Worm (Caenorhabditis elegans) whole organism, L2 larva: ENCODE data around the gene arrd-18.
A peak's percentile ranks its signal among the peaks of the same experiment; 100 is the strongest.

ENCODE experiments used
- C34F6.9 ChIP-seq: fragments of 150-350 bp; optimal IDR thresholded peaks from 2 replicates; lab custom pipeline; 2014; ENCODE audit warnings: missing biosample characterization, missing genetic modification characterization
- F13H6.1 ChIP-seq: sonication (generic microtip); optimal IDR thresholded peaks from 2 replicates; lab custom pipeline; 2016; ENCODE audit warnings: missing genetic modification characterization, missing compliant biosample characterization
- R02D3.7 ChIP-seq: fragments of 150-350 bp; optimal IDR thresholded peaks from 2 replicates; lab custom pipeline; 2014; ENCODE audit warnings: missing biosample characterization, missing genetic modification characterization
- Y55F3AM.14 ChIP-seq: fragments of 200-800 bp; sonication (Bioruptor generic); optimal IDR thresholded peaks from 2 replicates; lab custom pipeline; 2018; ENCODE audit warnings: mild to moderate bottlenecking, missing genetic modification characterization, missing compliant biosample characterization
- ZK546.5 ChIP-seq: sonication (generic microtip); optimal IDR thresholded peaks from 2 replicates; lab custom pipeline; 2017; ENCODE audit warnings: missing biosample characterization, missing genetic modification characterization
- aly-2 ChIP-seq: fragments of 150-350 bp; optimal IDR thresholded peaks from 2 replicates; lab custom pipeline; 2014; ENCODE audit warnings: missing biosample characterization, missing genetic modification characterization
- ama-1 ChIP-seq: fragments of 150-350 bp; optimal IDR thresholded peaks from 2 replicates; lab custom pipeline; 2018; ENCODE audit warnings: inconsistent platforms
- blmp-1 ChIP-seq: sonication (generic microtip); optimal IDR thresholded peaks from 2 replicates; lab custom pipeline; 2017; ENCODE audit warnings: missing genetic modification characterization, mild to moderate bottlenecking, missing compliant biosample characterization, antibody characterized with exemption, moderate library complexity; ENCODE audit not compliant: insufficient read depth
- ceh-82 ChIP-seq: fragments of 150-350 bp; optimal IDR thresholded peaks from 2 replicates; lab custom pipeline; 2014; ENCODE audit warnings: missing biosample characterization, missing genetic modification characterization
- dmd-4 ChIP-seq: sonication (generic microtip); optimal IDR thresholded peaks from 2 replicates; lab custom pipeline; 2017; ENCODE audit warnings: missing biosample characterization, missing genetic modification characterization
- egl-27 ChIP-seq: sonication (generic microtip); optimal IDR thresholded peaks from 3 replicates; lab custom pipeline; 2017; ENCODE audit warnings: missing biosample characterization, missing genetic modification reagents, missing genetic modification characterization
- elt-3 ChIP-seq: sonication (generic microtip); optimal IDR thresholded peaks from 2 replicates; lab custom pipeline; 2017; ENCODE audit warnings: missing biosample characterization, missing genetic modification characterization
- gmeb-1 ChIP-seq: fragments of 150-350 bp; optimal IDR thresholded peaks from 2 replicates; lab custom pipeline; 2014; ENCODE audit warnings: missing biosample characterization, missing genetic modification characterization
- lin-11 ChIP-seq: fragments of 150-350 bp; sonication (generic microtip); optimal IDR thresholded peaks from 2 replicates; lab custom pipeline; 2014; ENCODE audit warnings: missing biosample characterization, missing genetic modification characterization, inconsistent platforms, mixed read lengths
- lin-13 ChIP-seq: fragments of 150-350 bp; optimal IDR thresholded peaks from 2 replicates; lab custom pipeline; 2014; ENCODE audit warnings: missing biosample characterization, missing genetic modification reagents, missing genetic modification characterization
- lin-39 ChIP-seq: fragments of 150-350 bp; optimal IDR thresholded peaks from 2 replicates; lab custom pipeline; 2014; ENCODE audit warnings: missing biosample characterization, missing genetic modification reagents, missing genetic modification characterization
- lsy-2 ChIP-seq, 2 experiments: fragments of 150-350 bp in 1 of 2; sonication (generic microtip) in 1 of 2; optimal IDR thresholded peaks; 2 replicates each; lab custom pipeline; 2014 to 2017; ENCODE audit warnings: missing biosample characterization in 2 of 2, missing genetic modification characterization in 2 of 2
- mab-5 ChIP-seq: fragments of 150-350 bp; optimal IDR thresholded peaks from 2 replicates; lab custom pipeline; 2014; ENCODE audit warnings: missing biosample characterization, missing genetic modification characterization
- mbf-1 ChIP-seq: sonication (generic microtip); optimal IDR thresholded peaks from 2 replicates; lab custom pipeline; 2017; ENCODE audit warnings: missing biosample characterization, missing genetic modification characterization
- mdl-1 ChIP-seq, 2 experiments: fragments of 150-350 bp in 1 of 2; sonication (generic microtip) in 1 of 2; optimal IDR thresholded peaks; 2 replicates each; lab custom pipeline; 2017; ENCODE audit warnings: missing biosample characterization in 2 of 2, missing genetic modification characterization in 2 of 2
- nhr-10 ChIP-seq: sonication (generic microtip); optimal IDR thresholded peaks from 2 replicates; lab custom pipeline; 2017; ENCODE audit warnings: missing biosample characterization, missing genetic modification characterization
- nhr-11 ChIP-seq: fragments of 150-350 bp; optimal IDR thresholded peaks from 2 replicates; lab custom pipeline; 2014; ENCODE audit warnings: missing biosample characterization, missing genetic modification characterization
- nhr-12 ChIP-seq: fragments of 150-350 bp; optimal IDR thresholded peaks from 2 replicates; lab custom pipeline; 2014; ENCODE audit warnings: missing biosample characterization, missing genetic modification characterization
- nhr-21 ChIP-seq: fragments of 150-350 bp; optimal IDR thresholded peaks from 2 replicates; lab custom pipeline; 2014; ENCODE audit warnings: missing biosample characterization, missing genetic modification characterization
- nhr-23 ChIP-seq: fragments of 150-350 bp; optimal IDR thresholded peaks from 2 replicates; lab custom pipeline; 2014; ENCODE audit warnings: missing biosample characterization, missing genetic modification reagents, missing genetic modification characterization
- nhr-237 ChIP-seq: fragments of 150-350 bp; optimal IDR thresholded peaks from 2 replicates; lab custom pipeline; 2014; ENCODE audit warnings: missing biosample characterization, missing genetic modification characterization
- nhr-77 ChIP-seq: fragments of 150-350 bp; optimal IDR thresholded peaks from 2 replicates; lab custom pipeline; 2014; ENCODE audit warnings: missing biosample characterization, missing genetic modification characterization
- sem-4 ChIP-seq: fragments of 150-350 bp; optimal IDR thresholded peaks from 2 replicates; lab custom pipeline; 2014; ENCODE audit warnings: missing biosample characterization, missing genetic modification reagents, missing genetic modification characterization
- skn-1 ChIP-seq: sonication (generic microtip); optimal IDR thresholded peaks from 2 replicates; lab custom pipeline; 2017; ENCODE audit warnings: missing biosample characterization, missing genetic modification characterization
- sma-9 ChIP-seq, 2 experiments: fragments of 150-350 bp in 1 of 2; sonication (generic microtip) in 1 of 2; optimal IDR thresholded peaks; 2 replicates each; lab custom pipeline; 2014 to 2016; ENCODE audit warnings: missing genetic modification characterization in 2 of 2, mild to moderate bottlenecking in 1 of 2, missing biosample characterization in 1 of 2, missing compliant biosample characterization in 1 of 2, missing genetic modification reagents in 1 of 2, moderate library complexity in 1 of 2
- snpc-4 ChIP-seq: fragments of 150-350 bp; optimal IDR thresholded peaks from 2 replicates; lab custom pipeline; 2014; ENCODE audit warnings: missing biosample characterization, missing genetic modification characterization
- unc-39 ChIP-seq: fragments of 150-350 bp; optimal IDR thresholded peaks from 2 replicates; lab custom pipeline; 2014; ENCODE audit warnings: missing biosample characterization, missing genetic modification characterization
- unc-55 ChIP-seq: fragments of 150-350 bp; sonication (generic microtip); optimal IDR thresholded peaks from 3 replicates; lab custom pipeline; 2014; ENCODE audit warnings: missing biosample characterization, missing genetic modification reagents, missing genetic modification characterization
- zag-1 ChIP-seq: fragments of 150-350 bp; optimal IDR thresholded peaks from 2 replicates; lab custom pipeline; 2014; ENCODE audit warnings: missing biosample characterization, missing genetic modification characterization
- ztf-11 ChIP-seq: sonication (generic microtip); optimal IDR thresholded peaks from 2 replicates; lab custom pipeline; 2017; ENCODE audit warnings: missing biosample characterization, missing genetic modification characterization
- ztf-4 ChIP-seq: fragments of 150-350 bp; optimal IDR thresholded peaks from 2 replicates; lab custom pipeline; 2014; ENCODE audit warnings: missing biosample characterization, missing genetic modification characterization

The arrd-18 gene

DNA sequence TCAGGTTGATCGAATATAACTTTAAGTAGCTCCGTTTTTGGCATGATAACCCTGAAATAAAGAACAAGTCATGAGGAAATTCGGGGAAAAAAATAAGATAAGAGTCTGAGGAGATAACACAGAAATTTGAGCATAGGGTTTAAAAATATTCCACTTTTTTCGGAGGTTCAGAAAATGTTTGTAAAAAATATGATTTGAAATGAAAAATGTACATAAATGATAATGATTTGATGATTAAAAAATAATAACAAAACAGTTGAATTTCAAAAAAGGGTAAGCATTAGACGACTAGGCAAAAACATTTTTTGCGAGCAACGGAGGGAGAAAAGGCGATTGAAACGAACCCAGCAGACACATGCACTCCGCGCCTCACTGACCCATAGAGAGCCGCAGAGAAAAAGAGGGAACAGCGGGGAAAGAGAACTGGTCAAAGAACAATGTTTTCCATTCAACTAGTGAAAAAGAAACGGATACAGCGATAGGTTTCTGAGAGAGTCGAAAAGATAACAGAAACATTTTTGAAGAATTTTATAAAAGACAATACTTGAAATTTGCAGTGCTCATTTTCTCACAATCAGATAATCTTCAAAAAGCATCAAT, at the start of gene arrd-18:
arrd-18 (minus strand) TSS at position 51 of the 600 bp plus-strand sequence.
- TF ChIP-seq zag-1 (tag; lab: Kevin White, UChicago) (no peak), R02D3.7 (no peak), elt-3 (tag; lab: Kevin White, UChicago) (no peak), lsy-2 (tag; optimal IDR thresholded peaks at IDR 0.05; lab: Kevin White, UChicago) (peak in 1 of 2 experiments; percentile 43), ama-1 (lab: Kevin White, UChicago) (no peak), mdl-1 (tag; optimal IDR thresholded peaks at IDR 0.05; lab: Kevin White, UChicago) (no peak), sem-4 (tag; lab: Kevin White, UChicago) (no peak), lin-39 (tag; lab: Kevin White, UChicago) (no peak), F13H6.1 (tag; lab: Kevin White, UChicago) (peak; percentile 83), C34F6.9 (peak; percentile 59), nhr-21 (no peak), unc-55 (GFP tag; lab: Kevin White, UChicago) (peak; percentile 40), nhr-77 (tag; lab: Kevin White, UChicago) (no peak), nhr-10 (tag; lab: Kevin White, UChicago) (no peak), gmeb-1 (no peak), blmp-1 (no peak), sma-9 (GFP tag; optimal IDR thresholded peaks at IDR 0.05; lab: Kevin White, UChicago) (peak; percentile 87), sma-9 (tag; optimal IDR thresholded peaks at IDR 0.05; lab: Kevin White, UChicago) (no peak)

DNA sequence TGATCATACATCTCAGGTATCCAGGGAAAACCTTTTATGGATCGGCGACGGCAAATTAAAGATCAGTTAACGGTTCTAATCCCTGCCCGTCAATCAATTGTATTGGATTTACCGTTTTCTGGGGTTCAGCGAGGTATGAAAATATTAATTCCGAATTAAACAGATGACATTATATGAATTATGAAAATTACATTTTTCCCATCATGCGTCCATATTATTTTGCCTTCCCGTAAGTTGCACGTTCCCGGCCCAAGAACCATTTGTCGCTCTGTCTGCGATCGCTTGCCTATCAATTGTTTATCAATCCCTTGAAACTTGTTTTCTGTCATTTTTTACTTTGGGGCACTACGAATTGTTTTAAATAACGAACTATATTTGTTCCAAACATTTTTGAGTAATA, 49.7 kb upstream of the arrd-18 start:
- TF ChIP-seq ztf-11 (tag; lab: Kevin White, UChicago): no peak
- TF ChIP-seq ztf-4 (tag; lab: Kevin White, UChicago): no peak
- TF ChIP-seq dmd-4: no peak
- TF ChIP-seq snpc-4 (tag; lab: Kevin White, UChicago): no peak
- TF ChIP-seq aly-2 (tag; lab: Kevin White, UChicago): no peak
- TF ChIP-seq sma-9 (GFP tag; optimal IDR thresholded peaks at IDR 0.05; lab: Kevin White, UChicago): no peak
- TF ChIP-seq sma-9 (tag; optimal IDR thresholded peaks at IDR 0.05; lab: Kevin White, UChicago): no peak
- no peak for TF ChIP-seq skn-1 (tag; lab: Kevin White, UChicago)
- TF ChIP-seq F13H6.1 (tag; lab: Kevin White, UChicago): no peak
- TF ChIP-seq lin-11: no peak
- TF ChIP-seq lin-13 (GFP tag; lab: Kevin White, UChicago): no peak
- no peak for TF ChIP-seq nhr-11 (tag; lab: Kevin White, UChicago)
- TF ChIP-seq egl-27: no peak
- no peak for TF ChIP-seq lsy-2 (tag; optimal IDR thresholded peaks at IDR 0.05; lab: Kevin White, UChicago)

ce11 chrV:3358267-3358666, 46.4 kb upstream of the arrd-18 start, which contains the start of gene C04E12.5:
C04E12.5 (plus strand) TSS chrV:3358567.
- no peak for TF ChIP-seq ztf-4 (tag; lab: Kevin White, UChicago)
- TF ChIP-seq lin-11: no peak
- no peak for TF ChIP-seq nhr-23 (tag; lab: Kevin White, UChicago)
- no peak for TF ChIP-seq ceh-82 (tag; lab: Kevin White, UChicago)
- TF ChIP-seq elt-3 (tag; lab: Kevin White, UChicago): no peak
- no peak for TF ChIP-seq nhr-10 (tag; lab: Kevin White, UChicago)
- TF ChIP-seq C34F6.9: no peak
- TF ChIP-seq dmd-4: no peak
- TF ChIP-seq nhr-237 (tag; lab: Kevin White, UChicago): no peak
- no peak for TF ChIP-seq mab-5 (tag; lab: Kevin White, UChicago)
- no peak for TF ChIP-seq snpc-4 (tag; lab: Kevin White, UChicago)
- TF ChIP-seq zag-1 (tag; lab: Kevin White, UChicago): no peak
- TF ChIP-seq mdl-1 (tag; optimal IDR thresholded peaks at IDR 0.05; lab: Kevin White, UChicago): no peak
- no peak for TF ChIP-seq unc-39

DNA sequence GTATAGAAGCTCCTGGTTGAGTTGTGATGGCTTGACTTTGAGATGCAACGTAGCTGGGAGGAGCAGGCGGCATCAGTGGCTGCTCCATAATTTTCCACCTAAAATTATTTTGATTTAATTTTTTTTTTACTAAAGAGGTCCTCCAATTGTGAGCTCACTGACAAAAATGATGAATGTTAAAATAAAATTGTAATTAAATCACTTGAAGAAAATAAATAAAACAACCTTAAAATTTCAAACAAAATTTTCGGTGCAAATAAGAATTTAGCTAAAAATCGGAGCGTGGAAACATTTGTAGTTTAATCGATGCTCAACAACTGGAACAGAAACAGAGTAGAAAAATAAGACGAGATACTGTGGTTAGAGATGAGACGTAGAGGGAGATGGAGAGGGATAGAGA, 45.2 kb upstream of the arrd-18 start, which contains the start of gene scrm-3:
scrm-3 (minus strand) TSS at position 101 of the 400 bp plus-strand sequence.
- no peak for TF ChIP-seq sem-4 (tag; lab: Kevin White, UChicago)
- no peak for TF ChIP-seq ZK546.5 (tag; lab: Kevin White, UChicago)
- no peak for TF ChIP-seq mdl-1 (tag; optimal IDR thresholded peaks at IDR 0.05; lab: Kevin White, UChicago)
- TF ChIP-seq lsy-2 (tag; optimal IDR thresholded peaks at IDR 0.05; lab: Kevin White, UChicago): no peak
- TF ChIP-seq elt-3 (tag; lab: Kevin White, UChicago): no peak
- TF ChIP-seq aly-2 (tag; lab: Kevin White, UChicago): no peak
- TF ChIP-seq ama-1 (lab: Kevin White, UChicago): no peak
- no peak for TF ChIP-seq dmd-4
- TF ChIP-seq unc-39: no peak
- TF ChIP-seq sma-9 (GFP tag; optimal IDR thresholded peaks at IDR 0.05; lab: Kevin White, UChicago): no peak
- no peak for TF ChIP-seq sma-9 (tag; optimal IDR thresholded peaks at IDR 0.05; lab: Kevin White, UChicago)
- no peak for TF ChIP-seq skn-1 (tag; lab: Kevin White, UChicago)
- TF ChIP-seq Y55F3AM.14 (GFP tag; lab: Kevin White, UChicago): no peak
- no peak for TF ChIP-seq mbf-1
- no peak for TF ChIP-seq egl-27
- TF ChIP-seq nhr-12 (tag; lab: Kevin White, UChicago): no peak
- no peak for TF ChIP-seq nhr-237 (tag; lab: Kevin White, UChicago)
- no peak for TF ChIP-seq ztf-4 (tag; lab: Kevin White, UChicago)
